Worm (Caenorhabditis elegans): ENCODE results near the gene phf-14.
A peak's percentile ranks its signal among the peaks of the same experiment; 100 is the strongest.
"Not testable (repeated sequence)": the region's sequence is repeated elsewhere in the genome, so short reads cannot be mapped to it uniquely, and the experiment has no call there.

phf-14 gene

DNA sequence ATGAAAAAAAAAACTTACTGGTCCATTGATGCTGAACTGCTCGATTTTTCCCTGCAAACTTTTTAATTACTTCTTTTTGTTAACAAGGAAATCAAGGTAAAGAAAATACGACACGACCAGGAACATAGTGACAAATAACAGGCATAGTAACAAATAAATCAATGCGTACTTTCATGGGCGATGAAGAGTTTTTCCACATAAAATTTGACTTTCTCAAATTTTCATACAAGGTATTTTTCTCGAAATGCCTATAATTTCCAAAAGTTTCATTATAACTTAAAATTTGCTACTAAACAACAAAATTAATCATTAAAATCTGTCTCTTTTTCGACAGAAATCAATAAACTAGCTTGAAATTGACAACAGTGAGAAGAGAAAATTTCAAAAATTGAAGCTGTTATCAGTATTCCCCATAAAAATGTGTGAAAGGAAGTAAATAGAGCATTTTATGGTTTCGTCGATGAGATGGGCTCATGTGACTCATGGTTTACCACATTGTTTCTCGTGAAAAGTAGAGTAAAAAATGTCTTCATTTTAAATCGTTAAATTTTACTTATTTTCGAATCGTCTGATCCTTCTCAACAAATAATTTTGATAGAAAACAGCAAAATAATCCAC is 25.7 kb downstream of the phf-14 start, which contains the start of gene fbxa-156:
Gene fbxa-156, minus strand, starts transcription at position 51 of the 618 bp plus-strand sequence.
- TF ChIP-seq unc-39 (tag; optimal IDR thresholded peaks at IDR 0.05) (no peak), fos-1 (tag; optimal IDR thresholded peaks at IDR 0.05) (peak; percentile 51)

DNA sequence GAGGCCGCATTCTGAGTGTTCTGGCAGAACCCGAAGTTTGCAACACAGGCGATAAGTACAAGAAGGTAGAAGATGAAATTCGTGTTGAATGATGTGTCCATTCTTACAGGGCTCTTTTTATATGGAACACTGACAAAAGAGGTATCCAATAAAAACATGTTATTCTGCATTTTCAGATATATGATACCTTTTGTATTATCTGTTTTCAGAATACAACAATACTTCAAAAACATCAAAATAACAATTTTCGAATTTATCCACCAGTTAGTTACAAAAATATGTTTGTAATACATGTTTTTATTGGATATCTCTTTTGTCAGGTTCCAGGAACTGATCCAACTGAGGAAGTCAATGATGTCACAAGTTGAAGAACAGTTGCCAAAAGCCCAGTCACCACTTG is 26.5 kb downstream of the phf-14 start, which contains the start of gene C06H5.13:
Gene C06H5.13, minus strand, starts transcription at position 101 of the 400 bp plus-strand sequence.
- TF ChIP-seq egl-27, ztf-4, snpc-4 (tag; optimal IDR thresholded peaks at IDR 0.05): not testable (repeated sequence)

DNA sequence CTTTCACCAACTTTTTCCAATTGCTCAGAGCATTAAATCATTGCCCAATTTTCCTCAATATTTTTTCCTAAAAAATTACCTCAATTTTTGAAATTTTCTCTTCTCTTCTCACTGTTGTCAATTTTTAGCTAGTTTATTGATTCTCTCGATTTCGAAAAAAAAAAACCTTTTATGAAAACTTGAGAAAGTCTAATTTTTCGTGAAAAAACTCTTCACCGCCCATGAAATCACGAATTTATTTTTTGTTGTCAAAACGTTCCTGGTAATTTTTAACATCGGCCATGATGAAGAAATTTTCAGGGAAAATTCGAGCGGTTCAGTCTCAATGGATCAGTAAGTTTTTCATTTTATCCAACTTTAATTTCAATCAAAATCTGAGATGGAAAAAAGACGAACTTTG is 28.3 kb downstream of the phf-14 start, which contains the start of gene fbxa-157:
Gene fbxa-157, plus strand, starts transcription at position 301 of the 400 bp plus-strand sequence.
- no peak for TF ChIP-seq Y55F3AM.14 (GFP tag; optimal IDR thresholded peaks at IDR 0.05)
- TF ChIP-seq ceh-82 (tag; optimal IDR thresholded peaks at IDR 0.05): no peak
- no peak for TF ChIP-seq lsy-2 (tag; optimal IDR thresholded peaks at IDR 0.05)
- TF ChIP-seq F13H6.1 (tag; optimal IDR thresholded peaks at IDR 0.05): no peak
- no peak for TF ChIP-seq nhr-12 (tag; optimal IDR thresholded peaks at IDR 0.05)
- TF ChIP-seq aly-2 (tag; optimal IDR thresholded peaks at IDR 0.05): no peak
- TF ChIP-seq alr-1 (tag; optimal IDR thresholded peaks at IDR 0.05): no peak
- TF ChIP-seq unc-39 (tag; optimal IDR thresholded peaks at IDR 0.05): no peak
- TF ChIP-seq dmd-4 (tag; optimal IDR thresholded peaks at IDR 0.05): no peak
- TF ChIP-seq nhr-6 (tag; optimal IDR thresholded peaks at IDR 0.05): no peak
- no peak for TF ChIP-seq peb-1 (tag; optimal IDR thresholded peaks at IDR 0.05)
- TF ChIP-seq nhr-23 (tag; optimal IDR thresholded peaks at IDR 0.05): no peak
- no peak for TF ChIP-seq nhr-10 (tag; optimal IDR thresholded peaks at IDR 0.05)

DNA sequence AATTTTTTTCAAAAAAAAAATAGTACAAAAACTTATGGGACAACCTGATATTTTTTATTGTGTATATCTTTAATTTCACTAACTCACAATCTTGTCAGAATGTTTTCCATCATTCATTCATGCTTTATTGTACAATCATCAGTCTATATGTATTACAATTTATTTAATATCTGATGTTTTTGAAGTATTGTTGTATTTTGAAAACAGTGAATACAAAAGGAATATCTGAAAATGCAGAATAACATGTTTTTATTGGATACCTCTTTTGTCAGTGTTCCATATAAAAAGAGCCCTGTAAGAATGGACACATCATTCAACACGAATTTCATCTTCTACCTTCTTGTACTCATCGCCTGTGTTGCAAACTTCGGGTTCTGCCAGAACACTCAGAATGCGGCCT is 32.6 kb downstream of the phf-14 start, which contains the start of gene C06H5.14:
Gene C06H5.14, plus strand, starts transcription at position 301 of the 400 bp plus-strand sequence.
- not testable (repeated sequence) for TF ChIP-seq fos-1, dmd-4, nhr-6 (tag; optimal IDR thresholded peaks at IDR 0.05)

DNA sequence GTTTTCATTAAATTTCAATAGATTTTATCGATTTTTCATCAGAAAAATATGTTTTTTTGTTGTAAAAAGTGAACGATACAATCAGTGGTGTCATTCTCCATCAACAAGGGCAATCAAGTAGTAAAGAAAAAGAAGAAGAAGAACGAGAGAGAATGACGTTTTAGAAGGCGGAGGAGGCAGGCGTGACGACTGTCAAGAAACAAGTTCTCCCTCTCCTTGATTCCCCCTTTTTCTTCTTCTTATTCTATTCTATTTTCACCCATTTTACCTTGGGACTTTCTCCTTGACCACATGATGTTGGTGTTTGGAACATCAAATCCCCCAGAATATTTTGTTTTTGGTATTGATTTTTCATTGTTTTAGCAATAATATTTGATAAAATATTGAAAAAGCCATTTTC is 34.6 kb downstream of the phf-14 start:
- TF ChIP-seq aly-2 (tag; optimal IDR thresholded peaks at IDR 0.05) (no peak), nhr-25 (tag; optimal IDR thresholded peaks at IDR 0.05) (peak; percentile 78), nhr-23 (tag; optimal IDR thresholded peaks at IDR 0.05) (no peak), crh-2 (tag; optimal IDR thresholded peaks at IDR 0.05) (peak; percentile 7), sma-9 (GFP tag; optimal IDR thresholded peaks at IDR 0.05) (peak; percentile 26), sma-9 (tag; optimal IDR thresholded peaks at IDR 0.05) (no peak), ztf-1 (GFP tag; conservative IDR thresholded peaks at IDR 0.05) (no peak), nhr-6 (tag; optimal IDR thresholded peaks at IDR 0.05) (no peak), nhr-129 (tag; optimal IDR thresholded peaks at IDR 0.05) (peak; percentile 4), blmp-1 (tag; optimal IDR thresholded peaks at IDR 0.05; ENCODE audit: insufficient read depth) (peak; percentile 92), skn-1 (tag; optimal IDR thresholded peaks at IDR 0.05) (no peak), nhr-21 (tag; optimal IDR thresholded peaks at IDR 0.05) (peak; percentile 40), nhr-12 (tag; optimal IDR thresholded peaks at IDR 0.05) (no peak), mbf-1 (tag; optimal IDR thresholded peaks at IDR 0.05) (no peak), ztf-4 (tag; optimal IDR thresholded peaks at IDR 0.05) (no peak)

DNA sequence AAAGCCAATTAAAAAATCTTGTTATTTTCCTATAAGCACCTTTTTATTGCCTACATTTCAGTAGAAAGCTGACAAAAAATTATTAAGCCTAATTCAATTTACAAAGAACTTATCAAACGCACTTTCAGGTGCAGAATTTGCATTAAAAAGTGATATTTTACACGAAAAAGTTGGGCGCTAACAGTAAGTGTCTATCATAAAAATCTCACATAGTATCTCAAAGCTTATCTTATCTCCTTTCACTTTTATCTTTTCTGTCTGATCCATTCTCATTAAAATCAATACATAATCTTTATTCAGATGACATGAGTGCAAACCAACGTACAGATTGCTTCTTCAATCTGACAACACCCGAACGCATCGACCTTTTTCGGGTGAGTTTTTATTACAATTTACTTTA is 38.8 kb downstream of the phf-14 start, which contains the start of gene dcar-1:
Gene dcar-1, plus strand, starts transcription at position 301 of the 400 bp plus-strand sequence.
- TF ChIP-seq C34F6.9 (tag; optimal IDR thresholded peaks at IDR 0.05) (no peak), lin-13 (GFP tag; optimal IDR thresholded peaks at IDR 0.05) (no peak), ztf-4 (tag; optimal IDR thresholded peaks at IDR 0.05) (no peak), nhr-237 (tag; optimal IDR thresholded peaks at IDR 0.05) (no peak), F13H6.1 (tag; optimal IDR thresholded peaks at IDR 0.05) (no peak), Y55F3AM.14 (GFP tag; optimal IDR thresholded peaks at IDR 0.05) (no peak), ztf-1 (GFP tag; conservative IDR thresholded peaks at IDR 0.05) (no peak), alr-1 (tag; optimal IDR thresholded peaks at IDR 0.05) (no peak)

Measured in whole organism, L2 larva.